Worm (Caenorhabditis elegans) whole organism, L2 larva: ENCODE data around the gene C16E9.1.

Experiments used
- C34F6.9 ChIP-seq: fragments of 150-350 bp; optimal IDR thresholded peaks from 2 replicates; lab custom pipeline; 2014; ENCODE audit warnings: missing biosample characterization, missing genetic modification characterization
- F13H6.1 ChIP-seq: sonication (generic microtip); optimal IDR thresholded peaks from 2 replicates; lab custom pipeline; 2016; ENCODE audit warnings: missing genetic modification characterization, missing compliant biosample characterization
- R02D3.7 ChIP-seq: fragments of 150-350 bp; optimal IDR thresholded peaks from 2 replicates; lab custom pipeline; 2014; ENCODE audit warnings: missing biosample characterization, missing genetic modification characterization
- Y55F3AM.14 ChIP-seq: fragments of 200-800 bp; sonication (Bioruptor generic); optimal IDR thresholded peaks from 2 replicates; lab custom pipeline; 2018; ENCODE audit warnings: mild to moderate bottlenecking, missing genetic modification characterization, missing compliant biosample characterization
- ZK546.5 ChIP-seq: sonication (generic microtip); optimal IDR thresholded peaks from 2 replicates; lab custom pipeline; 2017; ENCODE audit warnings: missing biosample characterization, missing genetic modification characterization
- alr-1 ChIP-seq: fragments of 150-350 bp; optimal IDR thresholded peaks from 2 replicates; lab custom pipeline; 2014; ENCODE audit warnings: missing biosample characterization, missing genetic modification characterization
- ama-1 ChIP-seq: fragments of 150-350 bp; optimal IDR thresholded peaks from 2 replicates; lab custom pipeline; 2018; ENCODE audit warnings: inconsistent platforms
- ceh-16 ChIP-seq: fragments of 150-350 bp; optimal IDR thresholded peaks from 2 replicates; lab custom pipeline; 2014; ENCODE audit warnings: missing biosample characterization, missing genetic modification characterization
- ceh-82 ChIP-seq: fragments of 150-350 bp; optimal IDR thresholded peaks from 2 replicates; lab custom pipeline; 2014; ENCODE audit warnings: missing biosample characterization, missing genetic modification characterization
- crh-2 ChIP-seq: sonication (generic microtip); optimal IDR thresholded peaks from 2 replicates; lab custom pipeline; 2017; ENCODE audit warnings: missing biosample characterization, missing genetic modification characterization
- dmd-4 ChIP-seq: sonication (generic microtip); optimal IDR thresholded peaks from 2 replicates; lab custom pipeline; 2017; ENCODE audit warnings: missing biosample characterization, missing genetic modification characterization
- fos-1 ChIP-seq: fragments of 150-350 bp; optimal IDR thresholded peaks from 2 replicates; lab custom pipeline; 2014; ENCODE audit warnings: missing biosample characterization, missing genetic modification characterization
- gmeb-1 ChIP-seq: fragments of 150-350 bp; optimal IDR thresholded peaks from 2 replicates; lab custom pipeline; 2014; ENCODE audit warnings: missing biosample characterization, missing genetic modification characterization
- lin-11 ChIP-seq: fragments of 150-350 bp; sonication (generic microtip); optimal IDR thresholded peaks from 2 replicates; lab custom pipeline; 2014; ENCODE audit warnings: missing biosample characterization, missing genetic modification characterization, inconsistent platforms, mixed read lengths
- lin-13 ChIP-seq: fragments of 150-350 bp; optimal IDR thresholded peaks from 2 replicates; lab custom pipeline; 2014; ENCODE audit warnings: missing biosample characterization, missing genetic modification reagents, missing genetic modification characterization
- mab-5 ChIP-seq: fragments of 150-350 bp; optimal IDR thresholded peaks from 2 replicates; lab custom pipeline; 2014; ENCODE audit warnings: missing biosample characterization, missing genetic modification characterization
- mbf-1 ChIP-seq: sonication (generic microtip); optimal IDR thresholded peaks from 2 replicates; lab custom pipeline; 2017; ENCODE audit warnings: missing biosample characterization, missing genetic modification characterization
- mdl-1 ChIP-seq, 2 experiments: fragments of 150-350 bp in 1 of 2; sonication (generic microtip) in 1 of 2; optimal IDR thresholded peaks; 2 replicates each; lab custom pipeline; 2017; ENCODE audit warnings: missing biosample characterization in 2 of 2, missing genetic modification characterization in 2 of 2
- nhr-10 ChIP-seq: sonication (generic microtip); optimal IDR thresholded peaks from 2 replicates; lab custom pipeline; 2017; ENCODE audit warnings: missing biosample characterization, missing genetic modification characterization
- nhr-129 ChIP-seq: fragments of 150-350 bp; optimal IDR thresholded peaks from 2 replicates; lab custom pipeline; 2014; ENCODE audit warnings: missing biosample characterization, missing genetic modification characterization
- nhr-23 ChIP-seq: fragments of 150-350 bp; optimal IDR thresholded peaks from 2 replicates; lab custom pipeline; 2014; ENCODE audit warnings: missing biosample characterization, missing genetic modification reagents, missing genetic modification characterization
- nhr-25 ChIP-seq: fragments of 150-350 bp; sonication (generic microtip); optimal IDR thresholded peaks from 3 replicates; lab custom pipeline; 2014; ENCODE audit warnings: missing biosample characterization, missing genetic modification characterization
- nhr-6 ChIP-seq: fragments of 150-350 bp; optimal IDR thresholded peaks from 2 replicates; lab custom pipeline; 2014; ENCODE audit warnings: missing biosample characterization, missing genetic modification characterization
- nhr-77 ChIP-seq: fragments of 150-350 bp; optimal IDR thresholded peaks from 2 replicates; lab custom pipeline; 2014; ENCODE audit warnings: missing biosample characterization, missing genetic modification characterization
- peb-1 ChIP-seq: fragments of 150-350 bp; optimal IDR thresholded peaks from 2 replicates; lab custom pipeline; 2014; ENCODE audit warnings: missing biosample characterization, missing genetic modification characterization
- sem-4 ChIP-seq: fragments of 150-350 bp; optimal IDR thresholded peaks from 2 replicates; lab custom pipeline; 2014; ENCODE audit warnings: missing biosample characterization, missing genetic modification reagents, missing genetic modification characterization
- sma-3 ChIP-seq: sonication (generic microtip); optimal IDR thresholded peaks from 2 replicates; lab custom pipeline; 2016; ENCODE audit warnings: missing genetic modification reagents, missing genetic modification characterization, missing compliant biosample characterization
- sma-9 ChIP-seq, 2 experiments: fragments of 150-350 bp in 1 of 2; sonication (generic microtip) in 1 of 2; optimal IDR thresholded peaks; 2 replicates each; lab custom pipeline; 2014 to 2016; ENCODE audit warnings: missing genetic modification characterization in 2 of 2, mild to moderate bottlenecking in 1 of 2, missing biosample characterization in 1 of 2, missing compliant biosample characterization in 1 of 2, missing genetic modification reagents in 1 of 2, moderate library complexity in 1 of 2
- snpc-4 ChIP-seq: fragments of 150-350 bp; optimal IDR thresholded peaks from 2 replicates; lab custom pipeline; 2014; ENCODE audit warnings: missing biosample characterization, missing genetic modification characterization
- unc-55 ChIP-seq: fragments of 150-350 bp; sonication (generic microtip); optimal IDR thresholded peaks from 3 replicates; lab custom pipeline; 2014; ENCODE audit warnings: missing biosample characterization, missing genetic modification reagents, missing genetic modification characterization
- unc-62 ChIP-seq: fragments of 150-350 bp; optimal IDR thresholded peaks from 2 replicates; lab custom pipeline; 2014; ENCODE audit warnings: missing biosample characterization, missing genetic modification reagents, missing genetic modification characterization
- zag-1 ChIP-seq: fragments of 150-350 bp; optimal IDR thresholded peaks from 2 replicates; lab custom pipeline; 2014; ENCODE audit warnings: missing biosample characterization, missing genetic modification characterization
- ztf-1 ChIP-seq: fragments of 200-800 bp; sonication (Bioruptor generic); conservative IDR thresholded peaks from 2 replicates; pipeline ENCODE4 v1.3.6; 2022; ENCODE audit warnings: missing genetic modification characterization, missing compliant biosample characterization
- ztf-11 ChIP-seq: sonication (generic microtip); optimal IDR thresholded peaks from 2 replicates; lab custom pipeline; 2017; ENCODE audit warnings: missing biosample characterization, missing genetic modification characterization
- ztf-4 ChIP-seq: fragments of 150-350 bp; optimal IDR thresholded peaks from 2 replicates; lab custom pipeline; 2014; ENCODE audit warnings: missing biosample characterization, missing genetic modification characterization

The C16E9.1 gene

DNA sequence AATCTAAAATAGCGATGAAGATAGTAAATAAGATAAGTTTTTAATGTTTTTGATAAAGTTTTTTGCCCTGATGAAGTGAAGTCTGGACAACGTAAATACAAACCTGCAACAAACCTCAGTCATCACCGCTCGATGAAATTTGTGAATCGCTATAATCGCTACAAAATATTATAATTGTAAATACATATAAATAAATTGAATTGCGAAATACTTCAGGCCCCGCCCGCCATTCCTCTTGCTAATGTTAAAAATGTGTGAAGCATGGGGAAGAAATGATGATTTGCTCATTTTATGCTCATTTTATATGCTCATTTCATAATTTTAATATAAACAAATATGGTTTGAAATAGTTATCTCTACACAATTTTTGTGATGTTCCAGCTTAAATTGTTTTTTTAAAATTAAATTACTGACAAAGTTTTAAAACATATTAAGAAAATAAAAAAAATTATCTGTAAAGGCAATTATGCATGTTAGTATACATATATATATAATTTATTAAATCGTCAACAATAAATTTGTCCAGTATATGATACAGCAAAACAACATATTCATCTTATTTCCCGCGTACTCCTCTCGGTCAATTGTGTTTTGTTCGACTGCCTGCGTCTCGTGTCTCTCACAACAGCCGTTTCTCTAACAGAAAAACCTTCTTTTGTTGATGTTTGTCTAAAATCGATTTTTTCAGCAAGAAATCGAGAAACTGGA is 35.8 kb upstream of the C16E9.1 start, which contains the start of gene sid-5:
sid-5 (plus strand) TSS at position 658 of the 708 bp plus-strand sequence.
- TF ChIP-seq mab-5 (no peak), nhr-25 (peak; percentile 8), crh-2 (tag; lab: Kevin White, UChicago) (no peak), fos-1 (tag; lab: Kevin White, UChicago) (no peak), nhr-10 (tag; lab: Kevin White, UChicago) (no peak), nhr-129 (tag; lab: Kevin White, UChicago) (peak; percentile 7), R02D3.7 (tag; lab: Kevin White, UChicago) (no peak), snpc-4 (tag; lab: Kevin White, UChicago) (no peak), nhr-23 (no peak), ama-1 (lab: Kevin White, UChicago) (no peak)
- TF ChIP-seq, all 48 proteins: peak for 2

- peak; percentile 67 for TF ChIP-seq fos-1 (tag; lab: Kevin White, UChicago)
- TF ChIP-seq sma-9 (GFP tag; optimal IDR thresholded peaks at IDR 0.05; lab: Kevin White, UChicago), result peak; percentile 38
- no peak for TF ChIP-seq sma-9 (tag; optimal IDR thresholded peaks at IDR 0.05; lab: Kevin White, UChicago)
- TF ChIP-seq F13H6.1 (tag; lab: Kevin White, UChicago), result peak; percentile 47
- peak; percentile 65 for TF ChIP-seq crh-2 (tag; lab: Kevin White, UChicago)
- no peak for TF ChIP-seq mbf-1 (tag; lab: Kevin White, UChicago)
- TF ChIP-seq nhr-77, result no peak
- TF ChIP-seq ztf-1 (GFP tag; lab: Robert Waterston, UW), result no peak
- no peak for TF ChIP-seq unc-62
- TF ChIP-seq Y55F3AM.14 (GFP tag; lab: Kevin White, UChicago), result no peak
- TF ChIP-seq nhr-129 (tag; lab: Kevin White, UChicago), result peak; percentile 84
These were observed 34.4 kb upstream of the C16E9.1 start for ce11 chrX:6905581-6905980.

DNA sequence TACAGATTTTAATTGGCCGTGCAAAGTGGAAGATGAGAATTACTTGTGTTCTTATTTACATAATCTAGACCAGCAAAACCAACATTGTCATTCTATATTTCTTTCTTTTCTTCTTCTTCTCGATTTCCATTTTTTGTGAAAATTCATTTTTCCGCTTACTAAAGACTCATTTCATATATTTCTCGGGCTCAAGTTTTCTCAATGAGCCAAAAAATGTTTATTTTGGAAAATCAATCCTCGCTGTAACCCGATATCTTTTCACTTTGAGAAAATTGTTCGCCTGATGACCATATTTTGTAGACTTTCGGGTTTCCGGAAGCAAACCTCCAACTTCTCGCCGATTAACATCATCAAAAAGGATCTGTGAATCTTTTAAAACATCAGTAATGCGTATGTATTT is 26.0 kb upstream of the C16E9.1 start, which contains the start of gene nhx-4:
nhx-4 (plus strand) TSS at position 301 of the 400 bp plus-strand sequence.
- TF ChIP-seq peb-1 (tag; lab: Kevin White, UChicago), result no peak
- no peak for TF ChIP-seq ceh-16

ce11 chrX:6915279-6915678 is 24.7 kb upstream of the C16E9.1 start:
- no peak for TF ChIP-seq lin-11 (tag; lab: Kevin White, UChicago)
- TF ChIP-seq snpc-4 (tag; lab: Kevin White, UChicago), result no peak
- TF ChIP-seq ceh-82 (tag; lab: Kevin White, UChicago), result no peak
- TF ChIP-seq mbf-1 (tag; lab: Kevin White, UChicago), result no peak
- TF ChIP-seq mdl-1 (tag; optimal IDR thresholded peaks at IDR 0.05; lab: Kevin White, UChicago), result no peak
- TF ChIP-seq nhr-10 (tag; lab: Kevin White, UChicago), result no peak
- no peak for TF ChIP-seq zag-1
- TF ChIP-seq lin-13 (GFP tag; lab: Kevin White, UChicago), result no peak
- TF ChIP-seq C34F6.9 (tag; lab: Kevin White, UChicago), result no peak
- no peak for TF ChIP-seq fos-1 (tag; lab: Kevin White, UChicago)
- no peak for TF ChIP-seq R02D3.7 (tag; lab: Kevin White, UChicago)
- no peak for TF ChIP-seq nhr-77

DNA sequence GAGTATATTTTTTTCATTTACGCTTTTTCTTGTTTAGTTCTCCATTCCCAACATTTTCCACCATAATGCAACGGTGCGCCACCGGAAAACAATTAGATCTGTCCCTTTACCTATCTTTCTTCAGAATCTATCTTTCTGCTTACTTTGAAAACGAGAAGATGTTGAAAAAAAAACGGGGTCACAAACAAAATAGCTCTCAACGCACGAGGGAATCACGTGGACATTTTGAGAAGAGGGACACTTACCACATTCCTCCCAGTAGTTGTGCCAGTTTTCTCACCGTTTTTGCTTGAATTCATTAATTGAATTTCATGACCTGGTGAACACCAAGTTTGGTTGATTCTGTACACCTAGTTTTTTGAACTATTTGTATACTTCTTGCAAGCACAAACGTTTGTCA is 23.9 kb upstream of the C16E9.1 start:
- TF ChIP-seq sem-4 (tag; lab: Kevin White, UChicago) (no peak), nhr-129 (tag; lab: Kevin White, UChicago) (peak; percentile 10), mbf-1 (tag; lab: Kevin White, UChicago) (no peak), sma-9 (GFP tag; optimal IDR thresholded peaks at IDR 0.05; lab: Kevin White, UChicago) (peak; percentile 38), sma-9 (tag; optimal IDR thresholded peaks at IDR 0.05; lab: Kevin White, UChicago) (no peak), lin-13 (GFP tag; lab: Kevin White, UChicago) (no peak), ceh-16 (no peak), zag-1 (no peak), C34F6.9 (tag; lab: Kevin White, UChicago) (no peak), alr-1 (tag; lab: Kevin White, UChicago) (no peak), sma-3 (no peak), ztf-11 (tag; lab: Kevin White, UChicago) (no peak), nhr-6 (tag; lab: Kevin White, UChicago) (peak; percentile 15)

DNA sequence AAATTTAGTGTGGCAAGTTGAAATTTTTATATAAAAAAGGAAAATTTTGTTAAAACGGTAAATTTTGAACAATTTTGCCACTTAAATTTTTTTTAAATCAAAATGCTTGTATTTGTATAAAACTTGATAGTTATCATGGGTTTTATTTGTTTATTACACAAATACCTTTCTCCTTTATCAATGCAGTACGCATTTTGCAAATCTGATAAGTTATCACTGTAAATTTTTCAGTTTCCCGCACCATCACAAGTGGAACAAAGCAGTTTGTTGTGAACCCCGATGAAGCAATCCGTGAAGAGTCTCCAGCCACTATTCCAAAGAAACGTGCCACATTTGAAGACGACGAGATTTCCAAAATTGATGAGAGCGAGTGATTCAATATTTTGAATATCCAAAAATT is 19.9 kb upstream of the C16E9.1 start:
- TF ChIP-seq gmeb-1 (tag; lab: Kevin White, UChicago), result no peak
- no peak for TF ChIP-seq unc-55 (GFP tag; lab: Kevin White, UChicago)
- no peak for TF ChIP-seq alr-1 (tag; lab: Kevin White, UChicago)
- no peak for TF ChIP-seq nhr-10 (tag; lab: Kevin White, UChicago)
- no peak for TF ChIP-seq snpc-4 (tag; lab: Kevin White, UChicago)
- TF ChIP-seq nhr-25, result no peak
- TF ChIP-seq dmd-4 (tag; lab: Kevin White, UChicago), result no peak
- TF ChIP-seq sem-4 (tag; lab: Kevin White, UChicago), result no peak
- TF ChIP-seq nhr-77, result no peak
- no peak for TF ChIP-seq ceh-16
- TF ChIP-seq ZK546.5 (tag; lab: Kevin White, UChicago), result no peak
- TF ChIP-seq sma-9 (GFP tag; optimal IDR thresholded peaks at IDR 0.05; lab: Kevin White, UChicago), result no peak
- TF ChIP-seq sma-9 (tag; optimal IDR thresholded peaks at IDR 0.05; lab: Kevin White, UChicago), result no peak
- no peak for TF ChIP-seq sma-3
- TF ChIP-seq ztf-4 (tag; lab: Kevin White, UChicago), result no peak
- TF ChIP-seq, all 48 proteins: peak for 0
